Fruit fly (Drosophila melanogaster) whole organism, embryonic: Measurements from ENCODE around the gene CG32857.
A peak's percentile ranks its signal among the peaks of the same experiment; 100 is the strongest.

Source experiments
- Ada2b ChIP-seq: fragments of 200-800 bp; sonication (Bioruptor generic); IDR thresholded peaks from 2 replicates; pipeline ENCODE4 v1.3.6; 2022; ENCODE audit warnings: missing biosample characterization, missing genetic modification characterization
- Atf3 ChIP-seq: fragments of 200-800 bp; sonication (Bioruptor generic); optimal IDR thresholded peaks from 3 replicates; lab custom pipeline; 2016; ENCODE audit warnings: missing biosample characterization, missing genetic modification characterization
- BtbVII ChIP-seq: fragments of 200-800 bp; sonication (Bioruptor generic); optimal IDR thresholded peaks from 3 replicates; lab custom pipeline; 2017; ENCODE audit warnings: missing biosample characterization, mild to moderate bottlenecking, missing genetic modification characterization
- CG11093 ChIP-seq: fragments of 200-800 bp; sonication (Bioruptor generic); IDR thresholded peaks from 3 replicates; pipeline ENCODE4 v1.3.6; 2022; ENCODE audit warnings: missing biosample characterization, missing genetic modification characterization
- CG11504 ChIP-seq: fragments of 200-800 bp; sonication (Bioruptor generic); optimal IDR thresholded peaks from 3 replicates; lab custom pipeline; 2019; ENCODE audit warnings: missing biosample characterization, mild to moderate bottlenecking, missing genetic modification characterization, moderate library complexity
- CG11560 ChIP-seq: fragments of 200-800 bp; sonication (Bioruptor generic); IDR thresholded peaks from 3 replicates; pipeline ENCODE4 v1.3.6; 2022; ENCODE audit warnings: missing biosample characterization, missing genetic modification characterization
- CG12299 ChIP-seq: fragments of 200-800 bp; sonication (Bioruptor generic); optimal IDR thresholded peaks from 2 replicates; lab custom pipeline; 2018; ENCODE audit warnings: missing biosample characterization, mild to moderate bottlenecking, missing genetic modification characterization
- CG12744 ChIP-seq: fragments of 200-800 bp; sonication (Bioruptor generic); optimal IDR thresholded peaks from 2 replicates; lab custom pipeline; 2016; ENCODE audit warnings: missing biosample characterization, missing genetic modification characterization
- CG14441 ChIP-seq: fragments of 200-800 bp; sonication (Bioruptor generic); IDR thresholded peaks from 2 replicates; pipeline ENCODE4 v1.3.6; 2022; ENCODE audit warnings: missing biosample characterization, missing genetic modification characterization
- CG16779 ChIP-seq: fragments of 200-800 bp; sonication (Bioruptor generic); IDR thresholded peaks from 2 replicates; pipeline ENCODE4 v1.3.6; 2022; ENCODE audit warnings: missing biosample characterization, missing genetic modification characterization
- CG17328 ChIP-seq: fragments of 200-800 bp; sonication (Bioruptor generic); IDR thresholded peaks from 2 replicates; pipeline ENCODE4 v1.3.6; 2022; ENCODE audit warnings: missing biosample characterization, missing genetic modification characterization
- CG17361 ChIP-seq: fragments of 200-800 bp; sonication (Bioruptor generic); IDR thresholded peaks from 3 replicates; pipeline ENCODE4 v1.3.6; 2022; ENCODE audit warnings: missing biosample characterization, missing genetic modification characterization
- CG17912 ChIP-seq: fragments of 200-800 bp; sonication (Bioruptor generic); optimal IDR thresholded peaks from 2 replicates; lab custom pipeline; 2018; ENCODE audit warnings: missing biosample characterization, mild to moderate bottlenecking, missing genetic modification characterization
- CG2199 ChIP-seq: fragments of 200-800 bp; sonication (Bioruptor generic); IDR thresholded peaks from 3 replicates; pipeline ENCODE4 v1.3.6; 2022; ENCODE audit warnings: missing biosample characterization, missing genetic modification characterization
- CG30403 ChIP-seq: fragments of 200-800 bp; sonication (Bioruptor generic); optimal IDR thresholded peaks from 3 replicates; lab custom pipeline; 2016; ENCODE audit warnings: missing biosample characterization, missing genetic modification characterization
- CG3281 ChIP-seq: fragments of 200-800 bp; sonication (Bioruptor generic); optimal IDR thresholded peaks from 3 replicates; lab custom pipeline; 2017; ENCODE audit warnings: missing biosample characterization, mild to moderate bottlenecking, missing genetic modification characterization
- CG33213 ChIP-seq: fragments of 200-800 bp; sonication (Bioruptor generic); optimal IDR thresholded peaks from 3 replicates; lab custom pipeline; 2016; ENCODE audit warnings: missing biosample characterization, missing genetic modification characterization
- CG7271 ChIP-seq: fragments of 200-800 bp; sonication (Bioruptor generic); optimal IDR thresholded peaks from 2 replicates; lab custom pipeline; 2018; ENCODE audit warnings: missing biosample characterization, mild to moderate bottlenecking, missing genetic modification characterization, moderate library complexity
- CG8478 ChIP-seq: fragments of >200 bp; optimal IDR thresholded peaks from 2 replicates; lab custom pipeline; 2018
- CG9437 ChIP-seq: fragments of 200-800 bp; sonication (Bioruptor generic); optimal IDR thresholded peaks from 2 replicates; lab custom pipeline; 2018; ENCODE audit warnings: missing biosample characterization, mild to moderate bottlenecking, missing genetic modification characterization
- CTCF ChIP-seq: fragments of 200-800 bp; sonication (Bioruptor generic); optimal IDR thresholded peaks from 2 replicates; lab custom pipeline; 2017; ENCODE audit warnings: missing biosample characterization, mild to moderate bottlenecking, missing genetic modification characterization, moderate library complexity
- Chrac-16 ChIP-seq: fragments of 200-800 bp; sonication (Bioruptor generic); optimal IDR thresholded peaks from 3 replicates; lab custom pipeline; 2016; ENCODE audit warnings: missing biosample characterization, missing genetic modification characterization
- Fer1 ChIP-seq: fragments of 200-800 bp; sonication (Bioruptor generic); optimal IDR thresholded peaks from 2 replicates; lab custom pipeline; 2017; ENCODE audit warnings: missing biosample characterization, mild to moderate bottlenecking, missing genetic modification characterization
- Hr78 ChIP-seq, 2 experiments: fragments of 200-800 bp in 1 of 2; fragments of >200 bp in 1 of 2; sonication (Bioruptor generic) in 1 of 2; optimal IDR thresholded peaks; 2 replicates each; lab custom pipeline; 2017 to 2019; ENCODE audit warnings: missing biosample characterization in 2 of 2, missing genetic modification characterization in 2 of 2, mild to moderate bottlenecking in 1 of 2, moderate library complexity in 1 of 2
- Lhr ChIP-seq: fragments of 200-800 bp; sonication (Bioruptor generic); optimal IDR thresholded peaks from 3 replicates; lab custom pipeline; 2017; ENCODE audit warnings: mild to moderate bottlenecking, missing biosample characterization, missing genetic modification reagents, missing genetic modification characterization
- Lim3 ChIP-seq: fragments of 200-800 bp; sonication (Bioruptor generic); IDR thresholded peaks from 2 replicates; pipeline ENCODE4 v1.3.6; 2022; ENCODE audit warnings: missing biosample characterization, missing genetic modification characterization
- Max ChIP-seq: fragments of 200-800 bp; sonication (Bioruptor generic); optimal IDR thresholded peaks from 2 replicates; lab custom pipeline; 2016; ENCODE audit warnings: missing biosample characterization, mild to moderate bottlenecking, missing genetic modification characterization
- Mes4 ChIP-seq: fragments of 200-800 bp; sonication (Bioruptor generic); optimal IDR thresholded peaks from 2 replicates; lab custom pipeline; 2016; ENCODE audit warnings: missing biosample characterization, missing genetic modification characterization
- NC2β ChIP-seq: fragments of 200-800 bp; sonication (Bioruptor generic); optimal IDR thresholded peaks from 2 replicates; lab custom pipeline; 2016; ENCODE audit warnings: missing biosample characterization, missing genetic modification characterization
- Ptx1 ChIP-seq: fragments of 200-800 bp; sonication (Bioruptor generic); IDR thresholded peaks from 2 replicates; pipeline ENCODE4 v1.3.6; 2022; ENCODE audit warnings: missing biosample characterization, missing genetic modification characterization
- Rfx ChIP-seq: fragments of 200-800 bp; sonication (Bioruptor generic); IDR thresholded peaks from 2 replicates; pipeline ENCODE4 v1.3.6; 2022; ENCODE audit warnings: missing biosample characterization, missing genetic modification characterization
- Spps ChIP-seq: fragments of 200-800 bp; sonication (Bioruptor generic); optimal IDR thresholded peaks from 2 replicates; lab custom pipeline; 2018; ENCODE audit warnings: missing biosample characterization, mild to moderate bottlenecking, missing genetic modification characterization
- ase ChIP-seq: fragments of 200-800 bp; sonication (Bioruptor generic); IDR thresholded peaks from 3 replicates; pipeline ENCODE4 v1.3.6; 2022; ENCODE audit warnings: missing biosample characterization, missing genetic modification characterization
- bbx ChIP-seq: fragments of 200-800 bp; sonication (Bioruptor generic); IDR thresholded peaks from 2 replicates; pipeline ENCODE4 v1.3.6; 2022; ENCODE audit warnings: missing biosample characterization, missing genetic modification characterization; ENCODE audit not compliant: partially characterized antibody
- dmrt11E ChIP-seq: fragments of 200-800 bp; sonication (Bioruptor generic); optimal IDR thresholded peaks from 3 replicates; lab custom pipeline; 2018; ENCODE audit warnings: missing biosample characterization, mild to moderate bottlenecking, missing genetic modification characterization, moderate library complexity
- dpn ChIP-seq, 2 experiments: fragments of 200-800 bp; sonication (Bioruptor generic); optimal IDR thresholded peaks; 3 replicates each; lab custom pipeline; 2016; ENCODE audit warnings: missing biosample characterization in 2 of 2, missing genetic modification characterization in 2 of 2
- en ChIP-seq: fragments of 200-800 bp; sonication (Bioruptor generic); optimal IDR thresholded peaks from 2 replicates; lab custom pipeline; 2016; ENCODE audit warnings: missing biosample characterization, missing genetic modification characterization
- exex ChIP-seq: fragments of 200-800 bp; sonication (Bioruptor generic); optimal IDR thresholded peaks from 4 replicates; lab custom pipeline; 2018; ENCODE audit warnings: missing biosample characterization, mild to moderate bottlenecking, missing genetic modification characterization, moderate library complexity
- gro ChIP-seq: fragments of 200-800 bp; sonication (Bioruptor generic); optimal IDR thresholded peaks from 2 replicates; lab custom pipeline; 2016; ENCODE audit warnings: missing biosample characterization, missing genetic modification characterization
- kah ChIP-seq: fragments of 200-800 bp; sonication (Bioruptor generic); optimal IDR thresholded peaks from 2 replicates; lab custom pipeline; 2018; ENCODE audit warnings: missing biosample characterization, mild to moderate bottlenecking, missing genetic modification characterization
- lola ChIP-seq, 3 experiments: fragments of >200 bp in 2 of 3; fragments of 200-800 bp in 1 of 3; sonication (Bioruptor generic) in 1 of 3; optimal IDR thresholded peaks; 2 replicates each; lab custom pipeline; 2017 to 2019; ENCODE audit warnings: missing biosample characterization in 3 of 3, missing genetic modification characterization in 3 of 3, mild to moderate bottlenecking in 1 of 3, moderate library complexity in 1 of 3
- nerfin-2 ChIP-seq: fragments of 200-800 bp; sonication (Bioruptor generic); IDR thresholded peaks from 2 replicates; pipeline ENCODE4 v1.3.6; 2022; ENCODE audit warnings: missing biosample characterization, missing genetic modification characterization; ENCODE audit not compliant: partially characterized antibody
- nom ChIP-seq: fragments of 200-800 bp; sonication (Bioruptor generic); optimal IDR thresholded peaks from 2 replicates; lab custom pipeline; 2017; ENCODE audit warnings: missing biosample characterization, missing genetic modification characterization, mild to moderate bottlenecking, moderate library complexity, missing genetic modification reagents
- prd ChIP-seq, 3 experiments: fragments of >200 bp in 2 of 3; fragments of 200-800 bp in 1 of 3; sonication (Bioruptor generic) in 1 of 3; optimal IDR thresholded peaks in 2 of 3; IDR thresholded peaks in 1 of 3; 2 replicates in 2 of 3; 3 replicates in 1 of 3; pipeline versions ENCODE4 v1.3.6 to Lab custom; 2017 to 2022; ENCODE audit warnings: missing biosample characterization in 1 of 3, missing genetic modification characterization in 1 of 3
- pzg ChIP-seq: fragments of 200-800 bp; sonication (Bioruptor generic); optimal IDR thresholded peaks from 3 replicates; lab custom pipeline; 2018; ENCODE audit warnings: missing biosample characterization, mild to moderate bottlenecking, missing genetic modification characterization, moderate library complexity
- repo ChIP-seq: fragments of 200-800 bp; sonication (Bioruptor generic); optimal IDR thresholded peaks from 2 replicates; lab custom pipeline; 2016; ENCODE audit warnings: missing biosample characterization, missing genetic modification characterization
- slou ChIP-seq: fragments of 200-800 bp; sonication (Bioruptor generic); optimal IDR thresholded peaks from 3 replicates; lab custom pipeline; 2016; ENCODE audit warnings: missing biosample characterization, missing genetic modification characterization
- tup ChIP-seq: fragments of 200-800 bp; sonication (Bioruptor generic); optimal IDR thresholded peaks from 2 replicates; lab custom pipeline; 2016; ENCODE audit warnings: missing biosample characterization, mild to moderate bottlenecking, missing genetic modification characterization, moderate library complexity
- tx ChIP-seq: fragments of 200-800 bp; sonication (Bioruptor generic); optimal IDR thresholded peaks from 2 replicates; lab custom pipeline; 2016; ENCODE audit warnings: missing biosample characterization, missing genetic modification characterization
- vfl ChIP-seq: fragments of 200-800 bp; sonication (Bioruptor generic); optimal IDR thresholded peaks from 2 replicates; lab custom pipeline; 2016; ENCODE audit warnings: missing biosample characterization, missing genetic modification characterization
- yki ChIP-seq: fragments of >200 bp; optimal IDR thresholded peaks from 3 replicates; lab custom pipeline; 2018

Gene CG32857

dm6 chrX:21629482-21630159 lies 12.2 kb upstream of the CG32857 start, which contains the start of gene DIP1 (continued):
- TF ChIP-seq Ada2b (GFP tag; lab: Robert Waterston, UW) (peak; percentile 27; the same call in 1 of the 2 replicates), CG8478 (lab: Kevin White, UChicago) (no peak), CG17328 (GFP tag; lab: Robert Waterston, UW) (peak; percentile 58), CG12744 (GFP tag; lab: Kevin White, UChicago) (no peak), CG2199 (0 out of 3 replicates have a peak, but pooled peaks have one; percentile 44), exex (tag; lab: Kevin White, UChicago) (no peak), yki (lab: Kevin White, UChicago) (no peak), CG12299 (tag; lab: Kevin White, UChicago) (no peak), bbx (0 out of 2 replicates have a peak, but pooled peaks have one; percentile 6), ase (no peak), CG3281 (peak; percentile 21), CG14441 (no peak), repo (GFP tag; lab: Kevin White, UChicago) (no peak), dpn (GFP tag; optimal IDR thresholded peaks at IDR 0.05; lab: Kevin White, UChicago) (peak; percentile 11 to 15), CG7271 (no peak), CG11093 (GFP tag; lab: Robert Waterston, UW) (no peak), en (GFP tag; lab: Kevin White, UChicago) (no peak), CG11504 (peak; percentile 21), Spps (tag; lab: Kevin White, UChicago) (no peak), CG9437 (no peak), CG17912 (GFP tag; lab: Kevin White, UChicago) (no peak), Atf3 (no peak), BtbVII (no peak), dmrt11E (tag; lab: Kevin White, UChicago) (peak; percentile 2), CG30403 (GFP tag; lab: Kevin White, UChicago) (no peak), CG16779 (GFP tag; lab: Robert Waterston, UW) (no peak), tx (no peak), Max (no peak), tup (GFP tag; lab: Kevin White, UChicago) (no peak), CG33213 (GFP tag; lab: Kevin White, UChicago) (no peak), Chrac-16 (GFP tag; lab: Kevin White, UChicago) (no peak), Hr78 (GFP tag; optimal IDR thresholded peaks at IDR 0.05; lab: Kevin White, UChicago) (no peak), Ptx1 (GFP tag; lab: Robert Waterston, UW) (0 out of 2 replicates have a peak, but pooled peaks have one; percentile 25), Lhr (GFP tag; lab: Kevin White, UChicago) (no peak), pzg (GFP tag; lab: Kevin White, UChicago) (peak; percentile 9), CG11560 (tag; lab: Robert Waterston, UW) (no peak), kah (GFP tag; lab: Kevin White, UChicago) (no peak), Mes4 (GFP tag; lab: Kevin White, UChicago) (no peak), NC2β (GFP tag; lab: Kevin White, UChicago) (no peak), lola (GFP tag; optimal IDR thresholded peaks at IDR 0.05; lab: Kevin White, UChicago) (no peak), prd (optimal IDR thresholded peaks at IDR 0.05; lab: Kevin White, UChicago) (no peak), prd (GFP tag; IDR thresholded peaks at IDR 0.05; lab: Robert Waterston, UW) (no peak), gro (GFP tag; lab: Kevin White, UChicago) (peak; percentile 50), nom (GFP tag; lab: Kevin White, UChicago) (peak; percentile 27), Fer1 (peak; percentile 9), Lim3 (no peak), nerfin-2 (GFP tag; lab: Robert Waterston, UW) (no peak), CG17361 (no peak), Rfx (0 out of 2 replicates have a peak, but pooled peaks have one; percentile 37), slou (GFP tag; lab: Kevin White, UChicago) (no peak), vfl (peak; percentile 23), CTCF (GFP tag; lab: Kevin White, UChicago) (no peak)
